Worm (Caenorhabditis elegans) whole organism, L3 larva: ENCODE data around the gene H12I13.1.
A peak's percentile ranks its signal among the peaks of the same experiment; 100 is the strongest.

Experiments used
- ama-1 ChIP-seq: fragments of 150-350 bp; optimal IDR thresholded peaks from 2 replicates; lab custom pipeline; 2018
- hmg-11 ChIP-seq: sonication (generic microtip); optimal IDR thresholded peaks from 2 replicates; lab custom pipeline; 2016; ENCODE audit warnings: missing genetic modification characterization, missing compliant biosample characterization
- lin-15B ChIP-seq: fragments of 150-350 bp; optimal IDR thresholded peaks from 2 replicates; lab custom pipeline; 2014; ENCODE audit warnings: missing biosample characterization, missing genetic modification characterization
- nhr-11 ChIP-seq: fragments of 150-350 bp; optimal IDR thresholded peaks from 2 replicates; lab custom pipeline; 2014; ENCODE audit warnings: missing biosample characterization, missing genetic modification characterization
- nhr-237 ChIP-seq: fragments of 150-350 bp; optimal IDR thresholded peaks from 2 replicates; lab custom pipeline; 2014; ENCODE audit warnings: missing biosample characterization, missing genetic modification characterization
- nhr-67 ChIP-seq: fragments of 150-350 bp; optimal IDR thresholded peaks from 2 replicates; lab custom pipeline; 2014; ENCODE audit warnings: missing biosample characterization, missing genetic modification characterization
- nhr-77 ChIP-seq: fragments of 150-350 bp; optimal IDR thresholded peaks from 2 replicates; lab custom pipeline; 2014; ENCODE audit warnings: missing biosample characterization, missing genetic modification characterization
- pha-4 ChIP-seq: fragments of 150-350 bp; optimal IDR thresholded peaks from 2 replicates; lab custom pipeline; 2014; ENCODE audit warnings: missing biosample characterization, missing genetic modification reagents, missing genetic modification characterization
- sea-2 ChIP-seq: fragments of 150-350 bp; sonication (generic microtip); optimal IDR thresholded peaks from 4 replicates; lab custom pipeline; 2014; ENCODE audit warnings: missing biosample characterization, missing genetic modification reagents, missing genetic modification characterization
- unc-62 ChIP-seq: fragments of 150-350 bp; sonication (generic microtip); optimal IDR thresholded peaks from 4 replicates; lab custom pipeline; 2014; ENCODE audit warnings: missing biosample characterization, missing genetic modification reagents, missing genetic modification characterization
- zag-1 ChIP-seq: fragments of 150-350 bp; optimal IDR thresholded peaks from 2 replicates; lab custom pipeline; 2014; ENCODE audit warnings: missing biosample characterization, missing genetic modification characterization

- TF ChIP-seq sea-2 (no peak), nhr-67 (tag; lab: Kevin White, UChicago) (no peak), unc-62 (GFP tag; lab: Kevin White, UChicago) (no peak), zag-1 (tag; lab: Kevin White, UChicago) (no peak), nhr-77 (no peak), lin-15B (tag; lab: Kevin White, UChicago) (no peak), pha-4 (tag; lab: Kevin White, UChicago) (peak; percentile 49), nhr-11 (tag; lab: Kevin White, UChicago) (no peak), hmg-11 (peak; percentile 36), nhr-237 (tag; lab: Kevin White, UChicago) (no peak), ama-1 (lab: Kevin White, UChicago) (no peak)
Measured at ce11 chrII:6046023-6046631, 20.8 kb downstream of the H12I13.1 start.
